Worm (Caenorhabditis elegans): ENCODE results near the gene F11A5.5.
A peak's percentile ranks its signal among the peaks of the same experiment; 100 is the strongest.

F11A5.5 gene

DNA sequence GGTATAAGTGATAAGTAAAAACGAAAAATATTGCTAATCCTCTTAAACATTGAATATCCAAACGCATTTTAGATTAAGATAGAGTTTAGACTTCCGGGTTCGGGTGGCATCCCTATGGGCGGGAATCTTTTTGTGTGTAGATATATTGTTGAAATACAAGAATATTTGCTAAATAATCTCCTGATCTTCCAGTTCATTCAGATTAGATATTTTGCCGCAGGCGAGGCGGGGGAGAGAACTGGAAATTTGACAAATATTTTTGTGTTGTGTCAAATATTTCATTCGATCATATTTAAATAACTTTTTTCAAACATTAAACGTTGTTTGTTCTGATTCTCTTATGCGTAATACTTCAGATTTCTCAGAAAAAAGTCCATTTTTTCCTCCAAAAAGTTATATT, 11.7 kb downstream of the F11A5.5 start, which contains the start of gene oac-15:
TSS of gene oac-15 (minus strand) at position 101 of the 400 bp plus-strand sequence.
- TF ChIP-seq isw-1 (GFP tag; IDR thresholded peaks at IDR 0.05) (no peak), xbp-1 (tag; optimal IDR thresholded peaks at IDR 0.05) (no peak), tlp-1 (tag; optimal IDR thresholded peaks at IDR 0.05) (no peak), fkh-4 (tag; optimal IDR thresholded peaks at IDR 0.05; ENCODE audit: borderline replicate concordance) (no peak), lin-15B (tag; optimal IDR thresholded peaks at IDR 0.05) (no peak), elt-3 (tag; optimal IDR thresholded peaks at IDR 0.05) (no peak), mab-9 (GFP tag; IDR thresholded peaks at IDR 0.05) (no peak), lir-3 (tag; optimal IDR thresholded peaks at IDR 0.05; ENCODE audit: poor library complexity) (no peak), aly-2 (tag; optimal IDR thresholded peaks at IDR 0.05) (no peak), ztf-4 (tag; optimal IDR thresholded peaks at IDR 0.05) (no peak), nhr-28 (tag; optimal IDR thresholded peaks at IDR 0.05) (no peak), egl-27 (tag; optimal IDR thresholded peaks at IDR 0.05) (no peak), sptf-1 (tag; optimal IDR thresholded peaks at IDR 0.05) (no peak)

DNA sequence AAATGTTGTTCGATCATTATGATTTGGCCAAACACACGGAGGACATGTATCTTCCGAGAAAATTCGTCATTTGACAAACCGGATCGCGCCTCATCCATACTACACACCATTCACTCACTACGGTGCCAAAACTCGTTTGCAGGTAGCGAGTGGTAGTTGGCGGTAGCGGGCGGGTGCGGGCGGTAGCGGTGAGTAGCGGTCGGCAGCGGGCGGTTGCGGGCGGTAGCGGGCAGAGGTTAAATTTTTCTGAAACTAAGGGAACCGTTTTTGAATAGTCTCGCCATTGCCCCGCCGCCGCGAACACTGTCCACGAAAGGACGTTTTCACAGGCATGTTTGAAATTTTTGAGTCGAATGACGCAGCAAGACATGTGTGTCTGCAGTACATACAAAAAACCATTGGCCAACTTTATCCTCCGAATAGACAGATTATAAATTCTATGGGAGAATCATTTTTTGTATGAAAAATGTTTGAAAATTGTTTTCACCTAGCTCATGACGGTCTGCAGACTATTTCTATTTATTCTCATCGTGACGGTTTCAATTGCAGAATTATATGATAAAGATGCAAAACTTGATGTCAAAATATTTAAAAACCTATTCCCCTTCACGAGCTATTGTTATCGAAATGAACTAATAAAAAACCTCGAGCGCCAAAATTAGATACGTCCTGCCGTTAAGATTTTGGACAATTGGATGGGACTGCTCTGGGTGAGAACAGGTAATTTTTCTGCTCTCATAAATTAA, 12.3 kb downstream of the F11A5.5 start, which contains the start of gene F11A5.16:
TSS of gene F11A5.16 (plus strand) at position 696 of the 746 bp plus-strand sequence.
- TF ChIP-seq grh-1 (GFP tag; IDR thresholded peaks at IDR 0.05), result no peak

DNA sequence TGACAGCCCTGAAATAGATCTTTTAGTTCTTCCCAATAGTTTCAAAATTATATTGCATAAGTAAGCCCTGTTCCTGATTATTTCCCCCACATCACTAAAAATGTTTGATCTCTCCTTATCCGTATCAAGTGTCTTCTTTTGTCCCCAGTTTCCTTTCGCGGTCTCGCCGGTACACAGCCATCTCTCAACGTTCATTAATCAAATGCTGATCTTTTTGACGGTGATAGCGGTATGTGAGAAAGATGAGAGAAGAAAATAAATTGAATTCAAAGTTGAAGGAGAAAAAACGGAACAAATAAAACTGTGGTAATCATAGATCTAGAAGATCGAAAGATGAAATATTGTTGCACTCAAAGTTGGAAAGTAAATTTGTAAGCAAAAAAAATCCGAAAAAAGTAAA, 13.6 kb downstream of the F11A5.5 start:
- no peak for TF ChIP-seq ceh-8 (GFP tag; optimal IDR thresholded peaks at IDR 0.05)
- TF ChIP-seq mep-1 (tag; optimal IDR thresholded peaks at IDR 0.05), result no peak
- TF ChIP-seq pqm-1 (tag; optimal IDR thresholded peaks at IDR 0.05), result no peak
- peak in 4 of 6 experiments; percentile 30 to 88 (median 60) for TF ChIP-seq elt-3 (tag; optimal IDR thresholded peaks at IDR 0.05)
- peak; percentile 46 for TF ChIP-seq nhr-85 (tag)
- TF ChIP-seq blmp-1 (tag; optimal IDR thresholded peaks at IDR 0.05), result peak; percentile 54
- TF ChIP-seq snu-23 (GFP tag; optimal IDR thresholded peaks at IDR 0.05), result no peak
- no peak for TF ChIP-seq mdl-1 (tag; optimal IDR thresholded peaks at IDR 0.05)
- no peak for TF ChIP-seq fkh-10 (GFP tag; optimal IDR thresholded peaks at IDR 0.05)
- no peak for TF ChIP-seq unc-86 (tag; optimal IDR thresholded peaks at IDR 0.05)
- no peak for TF ChIP-seq pax-3 (tag; optimal IDR thresholded peaks at IDR 0.05)
- TF ChIP-seq lin-39 (tag; optimal IDR thresholded peaks at IDR 0.05), result no peak
- TF ChIP-seq hlh-4 (tag; optimal IDR thresholded peaks at IDR 0.05), result no peak
- TF ChIP-seq sup-37 (GFP tag; optimal IDR thresholded peaks at IDR 0.05), result no peak
- TF ChIP-seq xbp-1 (tag; optimal IDR thresholded peaks at IDR 0.05), result no peak
- no peak for TF ChIP-seq dpl-1 (GFP tag; optimal IDR thresholded peaks at IDR 0.05)
- TF ChIP-seq lin-14 (GFP tag; optimal IDR thresholded peaks at IDR 0.05), result no peak
- no peak for TF ChIP-seq ceh-88 (GFP tag; IDR thresholded peaks at IDR 0.05)
- no peak for TF ChIP-seq lir-3 (tag; optimal IDR thresholded peaks at IDR 0.05; ENCODE audit: poor library complexity)
- no peak for TF ChIP-seq nhr-28 (tag; optimal IDR thresholded peaks at IDR 0.05)
- no peak for TF ChIP-seq ztf-4 (tag; optimal IDR thresholded peaks at IDR 0.05)

DNA sequence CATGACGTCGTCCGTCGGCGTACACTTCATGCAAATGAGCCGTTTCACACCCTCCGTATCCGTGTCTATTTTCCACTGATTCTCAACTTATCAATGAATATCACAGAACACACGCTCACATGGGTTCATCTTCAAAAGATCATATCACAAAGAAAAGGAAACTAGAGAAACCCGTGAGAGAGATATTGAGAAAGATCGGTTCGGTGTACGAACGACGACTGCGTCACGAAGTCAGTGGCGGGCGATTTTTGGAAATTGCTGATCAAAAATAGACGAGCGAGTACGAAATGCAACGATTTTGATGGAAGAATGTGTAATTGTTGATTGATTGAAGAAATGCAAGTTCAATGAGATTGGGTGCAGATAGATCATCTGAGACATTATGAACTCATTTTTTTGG, 15.2 kb downstream of the F11A5.5 start:
- no peak for TF ChIP-seq Y116A8C.19 (tag; optimal IDR thresholded peaks at IDR 0.05; ENCODE audit: borderline replicate concordance)
- peak; percentile 96 for TF ChIP-seq nhr-85 (tag)
- TF ChIP-seq vab-15 (tag; optimal IDR thresholded peaks at IDR 0.05), result no peak
- peak in 1 of 2 experiments; percentile 14 for TF ChIP-seq lsy-2 (tag; optimal IDR thresholded peaks at IDR 0.05)
- peak; percentile 85 for TF ChIP-seq blmp-1 (tag; optimal IDR thresholded peaks at IDR 0.05)
- no peak for TF ChIP-seq F16B12.6 (tag; optimal IDR thresholded peaks at IDR 0.05)
- no peak for TF ChIP-seq lin-39 (tag; optimal IDR thresholded peaks at IDR 0.05)
- peak; percentile 39; the same call in 1 of the 2 replicates for TF ChIP-seq grh-1 (GFP tag; IDR thresholded peaks at IDR 0.05)
- TF ChIP-seq nhr-77 (tag; optimal IDR thresholded peaks at IDR 0.05), result no peak
- TF ChIP-seq pqm-1 (tag; optimal IDR thresholded peaks at IDR 0.05), result no peak
- peak; percentile 75 for TF ChIP-seq nhr-19 (GFP tag; conservative IDR thresholded peaks at IDR 0.05)
- TF ChIP-seq efl-1 (optimal IDR thresholded peaks at IDR 0.05), result no peak
- no peak for TF ChIP-seq efl-1 (GFP tag; optimal IDR thresholded peaks at IDR 0.05 in 1 of 2)
- TF ChIP-seq nhr-90 (tag; optimal IDR thresholded peaks at IDR 0.05; ENCODE audit: poor library complexity), result peak; percentile 10
- TF ChIP-seq lin-35 (GFP tag; optimal IDR thresholded peaks at IDR 0.05), result peak in 1 of 2 experiments; percentile 42
- TF ChIP-seq fkh-10 (GFP tag; optimal IDR thresholded peaks at IDR 0.05), result no peak
- no peak for TF ChIP-seq tbx-2 (tag; optimal IDR thresholded peaks at IDR 0.05)
- peak in 5 of 6 experiments; percentile 67 to 92 (median 79) for TF ChIP-seq elt-3 (tag; optimal IDR thresholded peaks at IDR 0.05)
- TF ChIP-seq pag-3 (tag; optimal IDR thresholded peaks at IDR 0.05; ENCODE audit: borderline replicate concordance, insufficient read depth), result no peak
- no peak for TF ChIP-seq fkh-4 (tag; optimal IDR thresholded peaks at IDR 0.05; ENCODE audit: borderline replicate concordance)
- no peak for TF ChIP-seq hlh-17 (GFP tag; optimal IDR thresholded peaks at IDR 0.05; ENCODE audit: borderline replicate concordance)
- no peak for TF ChIP-seq C34B4.2 (tag; optimal IDR thresholded peaks at IDR 0.05)
- no peak for TF ChIP-seq unc-98 (GFP tag; IDR thresholded peaks at IDR 0.05)

Measured in whole organism, L1 larva.